Fruit fly (Drosophila melanogaster): ENCODE results near the gene CG10317.

Gene CG10317

DNA sequence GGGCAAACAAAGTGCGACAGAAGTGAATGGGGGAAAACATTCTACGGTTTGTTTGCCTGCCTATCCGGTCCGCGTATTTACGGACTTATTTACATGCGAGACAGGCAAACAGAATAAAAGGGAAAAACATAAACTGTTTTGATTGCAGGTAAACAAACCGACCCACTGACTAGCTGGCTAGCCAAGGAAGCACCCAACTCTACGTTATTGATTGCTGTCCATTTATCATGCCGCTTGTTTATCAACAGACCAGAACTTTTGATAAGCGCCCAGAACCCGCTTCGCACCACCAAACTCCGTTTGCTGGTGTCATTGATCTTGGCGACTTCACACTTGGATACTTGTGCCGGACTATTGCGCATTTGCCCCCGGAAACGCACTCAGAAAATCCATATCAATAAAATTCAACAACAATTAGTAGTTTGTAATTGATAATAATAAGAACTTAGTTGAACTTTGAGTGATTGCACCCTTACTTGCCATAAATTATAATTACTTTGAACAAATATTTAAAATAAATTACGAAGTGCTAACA, 38.5 kb downstream of the CG10317 start:
- TF ChIP-seq psq (GFP tag; optimal IDR thresholded peaks at IDR 0.05) (no peak), rgr (GFP tag; optimal IDR thresholded peaks at IDR 0.05) (peak; percentile 15), dsf (GFP tag; optimal IDR thresholded peaks at IDR 0.05; ENCODE audit: borderline replicate concordance) (no peak), sv (GFP tag; optimal IDR thresholded peaks at IDR 0.05) (peak; percentile 14), Sp1 (GFP tag; optimal IDR thresholded peaks at IDR 0.05) (peak; percentile 35), N (GFP tag; optimal IDR thresholded peaks at IDR 0.05) (no peak), ey (GFP tag; optimal IDR thresholded peaks at IDR 0.05) (peak; percentile 9), Hr78 (GFP tag; optimal IDR thresholded peaks at IDR 0.05) (no peak), fru (GFP tag; optimal IDR thresholded peaks at IDR 0.05) (peak; percentile 10), CG9705 (GFP tag; optimal IDR thresholded peaks at IDR 0.05) (no peak), dl (GFP tag; optimal IDR thresholded peaks at IDR 0.05; ENCODE audit: insufficient read depth in 1 of 2, partially characterized antibody in 2 of 2) (no peak), brk (GFP tag; optimal IDR thresholded peaks at IDR 0.05) (no peak), OdsH (GFP tag; optimal IDR thresholded peaks at IDR 0.05) (peak; percentile 22), Jra (GFP tag; optimal IDR thresholded peaks at IDR 0.05) (no peak), CG32264 (GFP tag; optimal IDR thresholded peaks at IDR 0.05) (no peak), foxo (GFP tag; optimal IDR thresholded peaks at IDR 0.05) (peak in 1 of 2 experiments; percentile 46), HLH106 (tag; optimal IDR thresholded peaks at IDR 0.05) (peak; percentile 30), tai (GFP tag; optimal IDR thresholded peaks at IDR 0.05) (no peak), Rel (GFP tag; optimal IDR thresholded peaks at IDR 0.05) (no peak), Rel (tag; optimal IDR thresholded peaks at IDR 0.05) (peak; percentile 36), h (GFP tag; optimal IDR thresholded peaks at IDR 0.05) (peak; percentile 33), Mio (GFP tag; optimal IDR thresholded peaks at IDR 0.05) (no peak), sage (GFP tag; optimal IDR thresholded peaks at IDR 0.05) (no peak)

- TF ChIP-seq Vsx2 (GFP tag; optimal IDR thresholded peaks at IDR 0.05; ENCODE audit: partially characterized antibody) (no peak), pan (optimal IDR thresholded peaks at IDR 0.05) (no peak), sv (GFP tag; optimal IDR thresholded peaks at IDR 0.05) (no peak), Sp1 (GFP tag; optimal IDR thresholded peaks at IDR 0.05) (no peak), Hr83 (GFP tag; optimal IDR thresholded peaks at IDR 0.05; ENCODE audit: poor library complexity, severe bottlenecking) (no peak), Hr78 (GFP tag; optimal IDR thresholded peaks at IDR 0.05) (no peak), lola (GFP tag; optimal IDR thresholded peaks at IDR 0.05) (no peak), psq (GFP tag; optimal IDR thresholded peaks at IDR 0.05) (no peak)
These were observed 40.5 kb downstream of the CG10317 start for dm6 chr3R:16329797-16330196.

dm6 chr3R:16327549-16327948, 42.8 kb downstream of the CG10317 start, which contains the start of gene CG17930:
Gene CG17930 (plus strand): TSS chr3R:16327849.
- TF ChIP-seq fru (GFP tag; optimal IDR thresholded peaks at IDR 0.05) (no peak), Hr78 (GFP tag; optimal IDR thresholded peaks at IDR 0.05) (no peak), ey (GFP tag; optimal IDR thresholded peaks at IDR 0.05) (no peak), Hr83 (GFP tag; optimal IDR thresholded peaks at IDR 0.05; ENCODE audit: poor library complexity, severe bottlenecking) (no peak), Sp1 (GFP tag; optimal IDR thresholded peaks at IDR 0.05) (no peak), N (GFP tag; optimal IDR thresholded peaks at IDR 0.05) (no peak), Dfd (GFP tag; optimal IDR thresholded peaks at IDR 0.05) (no peak), Dif (GFP tag; optimal IDR thresholded peaks at IDR 0.05; ENCODE audit: partially characterized antibody) (no peak), dl (GFP tag; optimal IDR thresholded peaks at IDR 0.05; ENCODE audit: insufficient read depth in 1 of 2, partially characterized antibody in 2 of 2) (no peak)

DNA sequence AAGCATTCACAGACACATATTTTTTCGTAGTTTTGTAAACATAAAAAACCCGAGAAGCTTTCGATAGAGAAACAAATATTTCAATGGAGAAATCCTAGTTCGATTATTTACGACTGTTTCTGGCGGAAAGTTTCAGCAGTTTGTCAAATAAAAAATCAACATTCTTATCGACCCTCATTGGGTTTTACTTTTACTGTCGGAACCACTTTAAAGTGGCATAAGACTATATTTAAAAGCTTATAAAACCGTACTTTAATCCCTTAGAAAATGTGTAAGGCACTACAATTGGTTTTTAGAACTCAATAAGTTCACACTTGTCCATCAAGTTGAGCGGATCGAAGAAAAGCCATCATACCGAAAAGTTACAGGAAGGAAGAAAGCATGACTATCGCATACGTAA, 45.1 kb downstream of the CG10317 start, which contains the start of gene CG17929:
CG17929 (plus strand) TSS at position 301 of the 400 bp plus-strand sequence.
- TF ChIP-seq usp (GFP tag; optimal IDR thresholded peaks at IDR 0.05): no peak
- no peak for TF ChIP-seq CrebA (GFP tag; optimal IDR thresholded peaks at IDR 0.05; ENCODE audit: borderline replicate concordance)
- no peak for TF ChIP-seq Dfd (GFP tag; optimal IDR thresholded peaks at IDR 0.05)
- no peak for TF ChIP-seq CG32264 (GFP tag; optimal IDR thresholded peaks at IDR 0.05)
- no peak for TF ChIP-seq brk (GFP tag; optimal IDR thresholded peaks at IDR 0.05)
- no peak for TF ChIP-seq dl (GFP tag; optimal IDR thresholded peaks at IDR 0.05; ENCODE audit: insufficient read depth in 1 of 2, partially characterized antibody in 2 of 2)
- TF ChIP-seq Abd-B (GFP tag; optimal IDR thresholded peaks at IDR 0.05): no peak
- TF ChIP-seq Rel (GFP tag; optimal IDR thresholded peaks at IDR 0.05): no peak
- no peak for TF ChIP-seq Rel (tag; optimal IDR thresholded peaks at IDR 0.05)
- TF ChIP-seq tai (GFP tag; optimal IDR thresholded peaks at IDR 0.05): no peak

Measured in whole organism, wandering third instar larva.